Worm (Caenorhabditis elegans): Measurements from ENCODE around the gene crn-3.

crn-3 gene

DNA sequence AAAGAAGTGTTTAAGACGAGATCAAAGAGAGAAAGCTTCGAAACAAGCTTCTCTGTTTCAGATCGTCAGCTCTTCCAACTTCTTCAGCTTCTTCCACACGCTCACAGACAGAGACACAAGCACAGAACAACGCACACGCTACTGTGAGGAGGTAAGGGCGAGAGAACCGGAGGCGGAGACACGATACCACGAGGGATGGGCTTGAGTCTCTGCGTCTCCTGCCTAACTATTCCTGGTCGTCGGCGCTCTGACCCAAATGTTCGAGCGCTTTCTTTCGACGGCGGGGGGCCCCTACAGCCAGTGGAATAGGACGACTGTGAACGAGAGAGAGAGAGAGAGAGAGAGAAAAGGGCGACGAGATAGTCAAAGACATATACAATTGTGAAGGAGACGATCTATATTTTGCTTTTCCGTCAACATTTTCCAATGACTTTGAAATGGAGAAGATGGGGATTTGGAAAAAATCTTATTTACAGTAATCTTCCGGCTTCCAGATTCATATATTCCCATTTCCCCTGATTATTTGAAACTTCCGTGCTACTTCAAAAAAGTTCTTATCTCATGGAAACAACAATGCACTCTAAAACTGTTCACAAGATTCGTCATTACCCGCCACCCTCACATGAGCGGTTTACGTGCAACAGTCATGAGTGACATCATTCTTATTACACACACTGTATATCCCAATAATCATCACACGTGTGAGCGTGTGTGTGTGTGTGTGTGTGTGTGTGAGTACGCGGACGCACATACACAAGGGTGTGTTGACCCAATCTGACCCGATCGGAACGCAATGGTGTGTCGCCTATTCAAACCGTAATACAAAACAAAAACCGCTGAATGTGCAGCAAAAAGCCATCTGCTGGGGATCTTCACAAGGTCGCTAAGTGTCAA lies 38.8 kb upstream of the crn-3 start (continued):
- TF ChIP-seq nhr-80 (tag; optimal IDR thresholded peaks at IDR 0.05): peak; percentile 33
- peak; percentile 72 for TF ChIP-seq lin-40 (tag; optimal IDR thresholded peaks at IDR 0.05)
- peak; percentile 2 for TF ChIP-seq rpc-1 (optimal IDR thresholded peaks at IDR 0.05)
- TF ChIP-seq rpc-1 (tag; optimal IDR thresholded peaks at IDR 0.05): no peak
- TF ChIP-seq F33H1.4 (GFP tag; IDR thresholded peaks at IDR 0.05): 0 out of 2 replicates have a peak, but pooled peaks have one; percentile 24
- TF ChIP-seq T26A5.8 (tag; optimal IDR thresholded peaks at IDR 0.05): no peak
- TF ChIP-seq Y53G8AR.9 (GFP tag; conservative IDR thresholded peaks at IDR 0.05): peak; percentile 71; the same call in 1 of the 2 replicates
- TF ChIP-seq ztf-22 (GFP tag; optimal IDR thresholded peaks at IDR 0.05): no peak
- no peak for TF ChIP-seq die-1 (tag; optimal IDR thresholded peaks at IDR 0.05)
- TF ChIP-seq F10E7.11 (tag; optimal IDR thresholded peaks at IDR 0.05): no peak
- TF ChIP-seq tbx-9 (tag; optimal IDR thresholded peaks at IDR 0.05; ENCODE audit: borderline replicate concordance): no peak
- no peak for TF ChIP-seq somi-1 (GFP tag; optimal IDR thresholded peaks at IDR 0.05)
- no peak for TF ChIP-seq unc-130 (GFP tag; optimal IDR thresholded peaks at IDR 0.05)
- TF ChIP-seq B0035.1 (tag; optimal IDR thresholded peaks at IDR 0.05): no peak
- TF ChIP-seq pha-4 (tag; optimal IDR thresholded peaks at IDR 0.05): no peak
- no peak for TF ChIP-seq F57C9.4 (tag; optimal IDR thresholded peaks at IDR 0.05)
- TF ChIP-seq ekl-4 (GFP tag; IDR thresholded peaks at IDR 0.05): peak; percentile 57
- no peak for TF ChIP-seq bed-1 (GFP tag; IDR thresholded peaks at IDR 0.05)
- TF ChIP-seq K11D2.4 (GFP tag; IDR thresholded peaks at IDR 0.05): peak; percentile 87
- peak; percentile 91 for TF ChIP-seq atf-7 (tag; optimal IDR thresholded peaks at IDR 0.05)
- TF ChIP-seq Y79H2A.3 (GFP tag; conservative IDR thresholded peaks at IDR 0.05): no peak
- TF ChIP-seq Y95B8A.8 (GFP tag; IDR thresholded peaks at IDR 0.05): no peak; the same call in 1 of the 2 replicates
- TF ChIP-seq athp-1 (tag; optimal IDR thresholded peaks at IDR 0.05): peak; percentile 14
- TF ChIP-seq Y56A3A.18 (GFP tag; IDR thresholded peaks at IDR 0.05): peak; percentile 16; the same call in 1 of the 2 replicates
- TF ChIP-seq mes-4 (tag; optimal IDR thresholded peaks at IDR 0.05): no peak
- no peak for TF ChIP-seq repo-1 (tag; optimal IDR thresholded peaks at IDR 0.05)
- peak; percentile 72 for TF ChIP-seq mcd-1 (GFP tag; IDR thresholded peaks at IDR 0.05)
- TF ChIP-seq dpff-1 (tag; optimal IDR thresholded peaks at IDR 0.05): no peak
- no peak for TF ChIP-seq him-1 (tag; optimal IDR thresholded peaks at IDR 0.05)
- TF ChIP-seq ceh-100 (GFP tag; IDR thresholded peaks at IDR 0.05): no peak; the same call in 1 of the 2 replicates
- TF ChIP-seq pbrm-1 (GFP tag; IDR thresholded peaks at IDR 0.05): peak; percentile 59
- TF ChIP-seq attf-3 (GFP tag; conservative IDR thresholded peaks at IDR 0.05): 0 out of 2 replicates have a peak, but pooled peaks have one; percentile 30
- TF ChIP-seq let-526 (GFP tag; IDR thresholded peaks at IDR 0.05): peak; percentile 88
- peak; percentile 98 for TF ChIP-seq zfh-2 (GFP tag; conservative IDR thresholded peaks at IDR 0.05)
- TF ChIP-seq mel-28 (tag; optimal IDR thresholded peaks at IDR 0.05; ENCODE audit: borderline replicate concordance): no peak
- TF ChIP-seq F49E8.2 (tag; optimal IDR thresholded peaks at IDR 0.05; ENCODE audit: insufficient read depth): no peak
- no peak for TF ChIP-seq egl-18 (GFP tag; IDR thresholded peaks at IDR 0.05)
- no peak for TF ChIP-seq F57A8.1 (GFP tag; optimal IDR thresholded peaks at IDR 0.05)
- TF ChIP-seq efl-1 (GFP tag; optimal IDR thresholded peaks at IDR 0.05): no peak
- no peak for TF ChIP-seq egl-44 (GFP tag; IDR thresholded peaks at IDR 0.05)
- no peak for TF ChIP-seq ccch-3 (GFP tag; optimal IDR thresholded peaks at IDR 0.05)
- TF ChIP-seq ztf-3 (GFP tag; optimal IDR thresholded peaks at IDR 0.05): peak; percentile 32
- no peak for TF ChIP-seq aptf-3 (GFP tag; IDR thresholded peaks at IDR 0.05)
- TF ChIP-seq gei-17 (GFP tag; optimal IDR thresholded peaks at IDR 0.05): no peak
- TF ChIP-seq B0261.1 (tag; optimal IDR thresholded peaks at IDR 0.05): no peak
- no peak for TF ChIP-seq madf-3 (GFP tag; IDR thresholded peaks at IDR 0.05)
- no peak for TF ChIP-seq hlh-12 (tag; optimal IDR thresholded peaks at IDR 0.05)
- TF ChIP-seq F39B2.1 (GFP tag; IDR thresholded peaks at IDR 0.05): 0 out of 2 replicates have a peak, but pooled peaks have one; percentile 33
